Worm (Caenorhabditis elegans): ENCODE results near the gene R151.1.

The R151.1 gene

ce11 chrIII:7241065-7241464, 24.7 kb downstream of the R151.1 start, which contains the start of gene ztf-31:
ztf-31 (plus strand) TSS chrIII:7241365.
- TF ChIP-seq blmp-1 (tag; optimal IDR thresholded peaks at IDR 0.05) (no peak), sem-2 (GFP tag; optimal IDR thresholded peaks at IDR 0.05) (no peak), lin-13 (tag; optimal IDR thresholded peaks at IDR 0.05) (no peak), M03D4.4 (tag; optimal IDR thresholded peaks at IDR 0.05) (no peak), zip-8 (tag; optimal IDR thresholded peaks at IDR 0.05) (no peak), unc-62 (GFP tag; optimal IDR thresholded peaks at IDR 0.05) (no peak), ceh-83 (GFP tag; optimal IDR thresholded peaks at IDR 0.05) (no peak), hlh-1 (tag; optimal IDR thresholded peaks at IDR 0.05) (no peak)

- TF ChIP-seq nhr-237 (tag; optimal IDR thresholded peaks at IDR 0.05) (no peak), drap-1 (GFP tag; optimal IDR thresholded peaks at IDR 0.05) (no peak), nhr-2 (tag; optimal IDR thresholded peaks at IDR 0.05) (no peak), ceh-43 (GFP tag; optimal IDR thresholded peaks at IDR 0.05) (no peak), M03D4.4 (tag; optimal IDR thresholded peaks at IDR 0.05) (no peak)
Measured at ce11 chrIII:7242988-7243387, 26.7 kb downstream of the R151.1 start, which contains the start of gene osm-10. osm-10 (plus strand) TSS chrIII:7243280.

- TF ChIP-seq ham-2 (GFP tag; optimal IDR thresholded peaks at IDR 0.05) (no peak), elt-3 (tag; optimal IDR thresholded peaks at IDR 0.05) (no peak), zip-8 (tag; optimal IDR thresholded peaks at IDR 0.05) (no peak), ceh-83 (GFP tag; optimal IDR thresholded peaks at IDR 0.05) (no peak), flh-1 (GFP tag; optimal IDR thresholded peaks at IDR 0.05) (no peak), nhr-237 (tag; optimal IDR thresholded peaks at IDR 0.05) (no peak), mab-5 (tag; optimal IDR thresholded peaks at IDR 0.05) (no peak), blmp-1 (tag; optimal IDR thresholded peaks at IDR 0.05) (no peak), cnd-1 (tag; optimal IDR thresholded peaks at IDR 0.05) (no peak)
Measured at ce11 chrIII:7246389-7246788, 30.1 kb downstream of the R151.1 start.

ce11 chrIII:7247740-7248139, 31.4 kb downstream of the R151.1 start, which contains the start of gene zmp-6:
zmp-6 (minus strand) TSS chrIII:7247840.
- TF ChIP-seq ceh-83 (GFP tag; optimal IDR thresholded peaks at IDR 0.05): no peak
- no peak for TF ChIP-seq mep-1 (tag; optimal IDR thresholded peaks at IDR 0.05)
- TF ChIP-seq snpc-4 (tag; optimal IDR thresholded peaks at IDR 0.05): no peak
- no peak for TF ChIP-seq hlh-1 (tag; optimal IDR thresholded peaks at IDR 0.05)
- no peak for TF ChIP-seq unc-62 (GFP tag; optimal IDR thresholded peaks at IDR 0.05)
- no peak for TF ChIP-seq pha-4 (tag; optimal IDR thresholded peaks at IDR 0.05)
- TF ChIP-seq nhr-76 (tag; optimal IDR thresholded peaks at IDR 0.05): no peak
- TF ChIP-seq zip-8 (tag; optimal IDR thresholded peaks at IDR 0.05): no peak
- TF ChIP-seq lin-32 (GFP tag; optimal IDR thresholded peaks at IDR 0.05): no peak
- TF ChIP-seq unc-39 (tag; optimal IDR thresholded peaks at IDR 0.05): no peak
- TF ChIP-seq M03D4.4 (tag; optimal IDR thresholded peaks at IDR 0.05): no peak
- TF ChIP-seq flh-1 (GFP tag; optimal IDR thresholded peaks at IDR 0.05): no peak
- no peak for TF ChIP-seq tbx-8 (GFP tag; optimal IDR thresholded peaks at IDR 0.05)
- no peak for TF ChIP-seq elt-3 (tag; optimal IDR thresholded peaks at IDR 0.05)
- no peak for TF ChIP-seq ceh-43 (GFP tag; optimal IDR thresholded peaks at IDR 0.05)
- TF ChIP-seq bed-3 (GFP tag; optimal IDR thresholded peaks at IDR 0.05): no peak
- no peak for TF ChIP-seq sem-2 (GFP tag; optimal IDR thresholded peaks at IDR 0.05)
- TF ChIP-seq mls-2 (tag; optimal IDR thresholded peaks at IDR 0.05): no peak
- TF ChIP-seq nhr-2 (tag; optimal IDR thresholded peaks at IDR 0.05): no peak
- no peak for TF ChIP-seq mab-5 (tag; optimal IDR thresholded peaks at IDR 0.05)

ce11 chrIII:7253669-7254068, 37.3 kb downstream of the R151.1 start:
- no peak for TF ChIP-seq zip-8 (tag; optimal IDR thresholded peaks at IDR 0.05)
- TF ChIP-seq M03D4.4 (tag; optimal IDR thresholded peaks at IDR 0.05): no peak
- TF ChIP-seq ces-1 (GFP tag; optimal IDR thresholded peaks at IDR 0.05): peak; percentile 81

ce11 chrIII:7258931-7259330, 42.6 kb downstream of the R151.1 start, which contains the start of gene B0361.4:
B0361.4 (plus strand) TSS chrIII:7258991.
- TF ChIP-seq M03D4.4 (tag; optimal IDR thresholded peaks at IDR 0.05) (no peak), pha-4 (tag; optimal IDR thresholded peaks at IDR 0.05) (no peak), lin-13 (tag; optimal IDR thresholded peaks at IDR 0.05) (no peak), sem-2 (GFP tag; optimal IDR thresholded peaks at IDR 0.05) (no peak), nhr-237 (tag; optimal IDR thresholded peaks at IDR 0.05) (no peak)

- TF ChIP-seq nhr-12 (tag; optimal IDR thresholded peaks at IDR 0.05) (no peak), ces-1 (GFP tag; optimal IDR thresholded peaks at IDR 0.05) (peak; percentile 34), blmp-1 (tag; optimal IDR thresholded peaks at IDR 0.05) (no peak)
Measured at ce11 chrIII:7262592-7262991, 46.3 kb downstream of the R151.1 start.
